Fruit fly (Drosophila melanogaster) whole organism, embryonic: ENCODE measurements around the gene mRpL27.

Experiments used
- CG11085 ChIP-seq: fragments of 200-800 bp; sonication (Bioruptor generic); IDR thresholded peaks from 2 replicates; pipeline ENCODE4 v1.3.6; 2022; ENCODE audit warnings: missing biosample characterization, missing genetic modification characterization
- CG18476 ChIP-seq: fragments of 200-800 bp; sonication (Bioruptor generic); optimal IDR thresholded peaks from 2 replicates; lab custom pipeline; 2016; ENCODE audit warnings: missing biosample characterization, mild to moderate bottlenecking, missing genetic modification characterization

DNA sequence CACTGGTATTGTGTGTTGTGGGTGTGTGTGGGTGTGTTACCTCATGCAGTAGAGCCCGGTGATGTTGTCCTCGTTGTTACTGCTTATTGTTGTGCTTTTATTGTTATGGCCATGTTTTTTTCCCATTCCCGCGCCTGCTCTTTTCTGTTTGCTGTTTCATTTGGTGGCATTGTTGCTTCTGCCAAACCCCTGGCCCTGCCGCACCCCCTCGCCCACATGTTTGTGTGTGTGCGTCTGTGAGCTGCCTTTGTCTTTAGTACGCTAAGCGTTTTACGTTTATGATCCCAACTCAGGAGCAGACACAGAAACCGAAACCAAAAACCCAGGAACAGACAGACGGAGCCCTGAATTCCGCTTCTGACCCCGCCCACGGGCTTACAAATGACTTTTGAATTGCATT is 45.4 kb downstream of the mRpL27 start:
- TF ChIP-seq CG11085 (GFP tag; lab: Robert Waterston, UW), result no peak
- TF ChIP-seq CG18476 (GFP tag; lab: Kevin White, UChicago), result no peak
